Fruit fly (Drosophila melanogaster) whole organism: ENCODE results near the gene CG14515.

Experiments
- pan ChIP-seq: fragments of >200 bp; optimal IDR thresholded peaks from 2 replicates; lab custom pipeline; 2017
- psq ChIP-seq: fragments of >200 bp; optimal IDR thresholded peaks from 2 replicates; lab custom pipeline; 2017

DNA sequence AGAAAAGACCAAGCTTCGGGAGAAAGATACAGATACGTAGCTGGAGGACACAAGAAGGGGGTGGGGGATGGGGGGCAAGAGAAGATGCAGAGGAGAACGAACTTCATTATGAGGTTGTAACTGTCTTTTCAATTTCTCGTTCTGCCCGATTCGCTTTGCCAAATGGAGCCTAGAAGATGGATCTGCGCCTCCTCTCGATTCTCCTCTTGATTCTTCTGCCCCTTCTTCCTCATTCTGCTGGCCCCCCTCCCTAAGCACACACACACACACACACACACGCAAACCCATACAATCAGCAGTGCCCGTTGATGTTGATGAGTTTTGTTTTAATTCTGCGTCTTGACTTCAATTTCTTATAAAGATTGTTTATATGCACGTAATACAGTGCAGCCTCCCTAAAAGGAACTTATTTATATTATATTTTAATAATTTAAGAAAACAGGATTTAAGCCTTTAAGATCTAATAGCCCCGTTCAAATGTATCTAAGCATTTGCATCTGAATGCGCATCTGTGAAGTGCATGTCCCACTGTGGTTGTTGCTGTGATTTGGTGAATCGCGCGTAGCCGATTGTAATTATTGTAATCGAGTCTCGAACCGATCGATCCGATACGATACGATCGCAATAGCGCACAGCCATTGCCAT is 9.8 kb downstream of the CG14515 start:
- TF ChIP-seq psq (lab: Kevin White, UChicago) (no peak), pan (lab: Kevin White, UChicago) (no peak)
